Fruit fly (Drosophila melanogaster) whole organism: ENCODE results near the gene CG6418.

Experiments used
- CG8478 ChIP-seq: fragments of >200 bp; optimal IDR thresholded peaks from 2 replicates; lab custom pipeline; 2018; ENCODE audit warnings: inconsistent platforms
- Dll ChIP-seq: fragments of >200 bp; optimal IDR thresholded peaks from 2 replicates; lab custom pipeline; 2017
- EcR ChIP-seq, 2 experiments: fragments of >200 bp; optimal IDR thresholded peaks; 2 replicates each; lab custom pipeline; 2017; ENCODE audit warnings: missing biosample characterization in 2 of 2, missing genetic modification characterization in 2 of 2, missing genetic modification reagents in 2 of 2
- pan ChIP-seq: fragments of >200 bp; optimal IDR thresholded peaks from 2 replicates; lab custom pipeline; 2017
- psq ChIP-seq: fragments of >200 bp; optimal IDR thresholded peaks from 2 replicates; lab custom pipeline; 2017
- usp ChIP-seq: fragments of >200 bp; optimal IDR thresholded peaks from 2 replicates; lab custom pipeline; 2017; ENCODE audit warnings: missing biosample characterization, missing genetic modification characterization, mixed read lengths

- TF ChIP-seq EcR (GFP tag; optimal IDR thresholded peaks at IDR 0.05; lab: Kevin White, UChicago) (no peak), psq (no peak), Dll (lab: Kevin White, UChicago) (no peak), CG8478 (lab: Kevin White, UChicago) (no peak), usp (GFP tag; lab: Kevin White, UChicago) (no peak), pan (lab: Kevin White, UChicago) (no peak)
These were observed 8.8 kb downstream of the CG6418 start for dm6 chr3L:10870087-10870486.
